Fruit fly (Drosophila melanogaster) whole organism, pupa: ENCODE data around the gene solo.

ENCODE experiments used
- CG12605 ChIP-seq: fragments of 200-800 bp; sonication (Bioruptor generic); IDR thresholded peaks from 2 replicates; pipeline ENCODE4 v1.3.6; 2022; ENCODE audit warnings: missing biosample characterization, missing genetic modification characterization
- CG13204 ChIP-seq: fragments of 200-800 bp; sonication (Bioruptor generic); optimal IDR thresholded peaks from 2 replicates; lab custom pipeline; 2018; ENCODE audit warnings: missing biosample characterization, mild to moderate bottlenecking, missing genetic modification characterization, moderate library complexity
- CG14655 ChIP-seq: fragments of 200-800 bp; sonication (Bioruptor generic); optimal IDR thresholded peaks from 3 replicates; lab custom pipeline; 2017; ENCODE audit warnings: mild to moderate bottlenecking, missing biosample characterization, missing genetic modification reagents, missing genetic modification characterization
- CG34367 ChIP-seq: fragments of 200-800 bp; sonication (Bioruptor generic); optimal IDR thresholded peaks from 2 replicates; lab custom pipeline; 2018; ENCODE audit warnings: missing biosample characterization, mild to moderate bottlenecking, missing genetic modification characterization
- EcR ChIP-seq: fragments of 200-800 bp; sonication (Bioruptor generic); optimal IDR thresholded peaks from 3 replicates; lab custom pipeline; 2019; ENCODE audit warnings: missing biosample characterization, missing genetic modification characterization, mild to moderate bottlenecking, moderate library complexity, missing genetic modification reagents
- Pif1A ChIP-seq: fragments of 200-800 bp; sonication (Bioruptor generic); optimal IDR thresholded peaks from 3 replicates; lab custom pipeline; 2016; ENCODE audit warnings: missing biosample characterization, missing genetic modification characterization
- fd96Ca ChIP-seq: fragments of 200-800 bp; sonication (Bioruptor generic); IDR thresholded peaks from 3 replicates; pipeline ENCODE4 v1.3.6; 2022; ENCODE audit warnings: missing biosample characterization, missing genetic modification characterization
- rn ChIP-seq: fragments of 200-800 bp; sonication (Bioruptor generic); IDR thresholded peaks from 2 replicates; pipeline ENCODE4 v1.3.6; 2022; ENCODE audit warnings: missing biosample characterization, missing genetic modification characterization

- TF ChIP-seq CG12605 (GFP tag; lab: Robert Waterston, UW) (no peak), fd96Ca (GFP tag; lab: Robert Waterston, UW) (no peak), CG13204 (no peak), CG14655 (GFP tag; lab: Kevin White, UChicago) (no peak), Pif1A (GFP tag; lab: Kevin White, UChicago) (no peak), rn (GFP tag; lab: Robert Waterston, UW) (no peak), EcR (no peak), CG34367 (tag; lab: Kevin White, UChicago) (no peak)
Measured at dm6 chr2L:15109145-15109544, 47.7 kb downstream of the solo start, which contains the start of gene CG15269.
